Worm (Caenorhabditis elegans) whole organism, L3 larva: Measurements from ENCODE around the gene F14H3.12.

Source experiments
- R02D3.7 ChIP-seq: fragments of 150-350 bp; optimal IDR thresholded peaks from 2 replicates; lab custom pipeline; 2014; ENCODE audit warnings: missing biosample characterization, missing genetic modification characterization
- ZK546.5 ChIP-seq: sonication (generic microtip); optimal IDR thresholded peaks from 2 replicates; lab custom pipeline; 2017; ENCODE audit warnings: missing biosample characterization, missing genetic modification characterization
- aly-2 ChIP-seq: fragments of 150-350 bp; optimal IDR thresholded peaks from 2 replicates; lab custom pipeline; 2014; ENCODE audit warnings: missing biosample characterization, missing genetic modification characterization
- ama-1 ChIP-seq: fragments of 150-350 bp; optimal IDR thresholded peaks from 2 replicates; lab custom pipeline; 2018
- ceh-16 ChIP-seq: sonication (generic microtip); optimal IDR thresholded peaks from 2 replicates; lab custom pipeline; 2017; ENCODE audit warnings: missing biosample characterization, missing genetic modification characterization
- daf-12 ChIP-seq: fragments of 150-350 bp; optimal IDR thresholded peaks from 2 replicates; lab custom pipeline; 2014; ENCODE audit warnings: missing biosample characterization, missing genetic modification reagents, missing genetic modification characterization
- egl-27 ChIP-seq: sonication (generic microtip); optimal IDR thresholded peaks from 4 replicates; lab custom pipeline; 2017; ENCODE audit warnings: missing biosample characterization, missing genetic modification reagents, missing genetic modification characterization
- elt-1 ChIP-seq: fragments of 150-350 bp; optimal IDR thresholded peaks from 2 replicates; lab custom pipeline; 2014; ENCODE audit warnings: missing biosample characterization, missing genetic modification characterization
- elt-2 ChIP-seq: sonication (generic microtip); optimal IDR thresholded peaks from 2 replicates; lab custom pipeline; 2016; ENCODE audit warnings: missing genetic modification reagents, mild to moderate bottlenecking, missing genetic modification characterization, missing compliant biosample characterization
- eor-1 ChIP-seq, 2 experiments: fragments of 150-350 bp; optimal IDR thresholded peaks; 2 replicates each; lab custom pipeline; 2014 to 2018; ENCODE audit warnings: missing biosample characterization in 2 of 2, missing genetic modification characterization in 2 of 2
- fkh-10 ChIP-seq: sonication (generic microtip); optimal IDR thresholded peaks from 2 replicates; lab custom pipeline; 2017; ENCODE audit warnings: missing biosample characterization, missing genetic modification reagents, missing genetic modification characterization
- fos-1 ChIP-seq: fragments of 150-350 bp; optimal IDR thresholded peaks from 2 replicates; lab custom pipeline; 2014; ENCODE audit warnings: missing biosample characterization, missing genetic modification characterization
- lin-15B ChIP-seq: fragments of 150-350 bp; optimal IDR thresholded peaks from 2 replicates; lab custom pipeline; 2014; ENCODE audit warnings: missing biosample characterization, missing genetic modification characterization
- lin-39 ChIP-seq: fragments of 150-350 bp; optimal IDR thresholded peaks from 2 replicates; lab custom pipeline; 2018; ENCODE audit warnings: missing biosample characterization, missing genetic modification reagents, missing genetic modification characterization
- lsy-12 ChIP-seq: sonication (generic microtip); optimal IDR thresholded peaks from 2 replicates; lab custom pipeline; 2016; ENCODE audit warnings: mild to moderate bottlenecking, missing genetic modification characterization, missing compliant biosample characterization
- mdl-1 ChIP-seq: fragments of 150-350 bp; optimal IDR thresholded peaks from 2 replicates; lab custom pipeline; 2014; ENCODE audit warnings: missing biosample characterization, missing genetic modification characterization
- mml-1 ChIP-seq: fragments of 150-350 bp; sonication (generic microtip); optimal IDR thresholded peaks from 3 replicates; lab custom pipeline; 2014; ENCODE audit warnings: missing biosample characterization, missing genetic modification characterization
- nfya-1 ChIP-seq: sonication (generic microtip); optimal IDR thresholded peaks from 2 replicates; lab custom pipeline; 2017; ENCODE audit warnings: missing genetic modification characterization, mild to moderate bottlenecking, missing compliant biosample characterization, antibody characterized with exemption, moderate library complexity; ENCODE audit not compliant: insufficient read depth
- nhr-11 ChIP-seq: fragments of 150-350 bp; optimal IDR thresholded peaks from 2 replicates; lab custom pipeline; 2014; ENCODE audit warnings: missing biosample characterization, missing genetic modification characterization
- nhr-12 ChIP-seq: fragments of 150-350 bp; optimal IDR thresholded peaks from 2 replicates; lab custom pipeline; 2014; ENCODE audit warnings: missing biosample characterization, missing genetic modification characterization
- nhr-23 ChIP-seq: fragments of 150-350 bp; optimal IDR thresholded peaks from 2 replicates; lab custom pipeline; 2014; ENCODE audit warnings: missing biosample characterization, missing genetic modification reagents, missing genetic modification characterization
- nhr-237 ChIP-seq: fragments of 150-350 bp; optimal IDR thresholded peaks from 2 replicates; lab custom pipeline; 2014; ENCODE audit warnings: missing biosample characterization, missing genetic modification characterization
- nhr-25 ChIP-seq: sonication (generic microtip); optimal IDR thresholded peaks from 2 replicates; lab custom pipeline; 2017; ENCODE audit warnings: missing biosample characterization, missing genetic modification characterization
- nhr-28 ChIP-seq: fragments of 150-350 bp; optimal IDR thresholded peaks from 2 replicates; lab custom pipeline; 2014; ENCODE audit warnings: missing biosample characterization, missing genetic modification characterization
- nhr-43 ChIP-seq: sonication (generic microtip); optimal IDR thresholded peaks from 2 replicates; lab custom pipeline; 2016; ENCODE audit warnings: mild to moderate bottlenecking, missing genetic modification characterization, missing compliant biosample characterization; ENCODE audit not compliant: poor library complexity, severe bottlenecking
- pha-4 ChIP-seq: fragments of 150-350 bp; optimal IDR thresholded peaks from 2 replicates; lab custom pipeline; 2014; ENCODE audit warnings: missing biosample characterization, missing genetic modification reagents, missing genetic modification characterization
- pqm-1 ChIP-seq: fragments of 150-350 bp; optimal IDR thresholded peaks from 2 replicates; lab custom pipeline; 2017; ENCODE audit warnings: missing biosample characterization, missing genetic modification characterization, inconsistent platforms
- tbx-2 ChIP-seq: sonication (generic microtip); optimal IDR thresholded peaks from 2 replicates; lab custom pipeline; 2016; ENCODE audit warnings: mild to moderate bottlenecking, missing genetic modification characterization, missing compliant biosample characterization
- unc-39 ChIP-seq: sonication (generic microtip); optimal IDR thresholded peaks from 4 replicates; lab custom pipeline; 2017; ENCODE audit warnings: missing biosample characterization, missing genetic modification characterization
- unc-62 ChIP-seq: fragments of 150-350 bp; sonication (generic microtip); optimal IDR thresholded peaks from 4 replicates; lab custom pipeline; 2014; ENCODE audit warnings: missing biosample characterization, missing genetic modification reagents, missing genetic modification characterization
- zag-1 ChIP-seq: fragments of 150-350 bp; optimal IDR thresholded peaks from 2 replicates; lab custom pipeline; 2014; ENCODE audit warnings: missing biosample characterization, missing genetic modification characterization
- ztf-4 ChIP-seq: fragments of 150-350 bp; optimal IDR thresholded peaks from 2 replicates; lab custom pipeline; 2014; ENCODE audit warnings: missing biosample characterization, missing genetic modification characterization

The F14H3.12 gene

ce11 chrV:16036166-16036565, 39.0 kb downstream of the F14H3.12 start, which contains the start of gene T10C6.10:
TSS of gene T10C6.10 (plus strand) at chrV:16036413.
- no peak for TF ChIP-seq elt-1 (tag; lab: Kevin White, UChicago)
- TF ChIP-seq elt-2 (tag; lab: Kevin White, UChicago) = no peak
- no peak for TF ChIP-seq ztf-4 (tag; lab: Kevin White, UChicago)
- TF ChIP-seq ZK546.5 = no peak
- TF ChIP-seq egl-27 (tag; lab: Kevin White, UChicago) = no peak
- no peak for TF ChIP-seq pha-4 (tag; lab: Kevin White, UChicago)
- no peak for TF ChIP-seq mdl-1 (tag; lab: Kevin White, UChicago)
- no peak for TF ChIP-seq mml-1
- no peak for TF ChIP-seq unc-62
- no peak for TF ChIP-seq nhr-11 (tag; lab: Kevin White, UChicago)
- no peak for TF ChIP-seq ceh-16 (tag; lab: Kevin White, UChicago)
- TF ChIP-seq aly-2 (tag; lab: Kevin White, UChicago) = no peak
- no peak for TF ChIP-seq nhr-12 (tag; lab: Kevin White, UChicago)
- no peak for TF ChIP-seq tbx-2
- no peak for TF ChIP-seq unc-39 (tag; lab: Kevin White, UChicago)
- TF ChIP-seq nfya-1 (tag; lab: Kevin White, UChicago) = no peak
- no peak for TF ChIP-seq fos-1 (tag; lab: Kevin White, UChicago)
- no peak for TF ChIP-seq fkh-10 (GFP tag; lab: Kevin White, UChicago)
- TF ChIP-seq nhr-28 (tag; lab: Kevin White, UChicago) = no peak

DNA sequence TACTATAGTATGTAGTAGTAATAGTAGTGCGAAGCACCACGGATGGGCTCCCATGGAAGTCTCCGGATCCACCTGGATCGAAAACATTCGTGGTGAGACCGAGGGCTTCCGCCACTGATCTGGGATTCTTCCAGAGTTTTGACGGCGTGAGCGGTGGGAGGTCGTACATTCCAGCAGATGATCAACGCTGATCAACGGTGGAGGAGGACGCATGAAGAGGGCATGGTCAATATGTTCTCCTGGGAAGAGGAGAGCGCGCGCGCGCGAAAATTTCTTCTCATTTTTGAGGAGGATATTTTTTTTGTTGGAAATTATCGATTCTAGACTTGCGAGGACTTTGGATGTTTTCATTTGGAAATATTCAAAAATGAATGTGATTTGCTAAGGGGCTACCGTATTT, 41.6 kb downstream of the F14H3.12 start:
- TF ChIP-seq ZK546.5 (no peak), pqm-1 (tag; lab: Kevin White, UChicago) (no peak), nhr-237 (tag; lab: Kevin White, UChicago) (no peak), unc-62 (no peak), nhr-11 (tag; lab: Kevin White, UChicago) (no peak), nhr-43 (tag; lab: Kevin White, UChicago) (no peak), zag-1 (tag; lab: Kevin White, UChicago) (no peak), aly-2 (tag; lab: Kevin White, UChicago) (no peak), nhr-23 (tag; lab: Kevin White, UChicago) (no peak), mml-1 (no peak), lin-15B (tag; lab: Kevin White, UChicago) (no peak)

- TF ChIP-seq daf-12 (tag; lab: Kevin White, UChicago) (no peak), lin-15B (tag; lab: Kevin White, UChicago) (no peak), R02D3.7 (no peak), ama-1 (lab: Kevin White, UChicago) (no peak)
Measured at ce11 chrV:16032761-16033160, 42.4 kb downstream of the F14H3.12 start, which contains the start of gene T10C6.16. TSS of gene T10C6.16 (minus strand) at chrV:16033005.

DNA sequence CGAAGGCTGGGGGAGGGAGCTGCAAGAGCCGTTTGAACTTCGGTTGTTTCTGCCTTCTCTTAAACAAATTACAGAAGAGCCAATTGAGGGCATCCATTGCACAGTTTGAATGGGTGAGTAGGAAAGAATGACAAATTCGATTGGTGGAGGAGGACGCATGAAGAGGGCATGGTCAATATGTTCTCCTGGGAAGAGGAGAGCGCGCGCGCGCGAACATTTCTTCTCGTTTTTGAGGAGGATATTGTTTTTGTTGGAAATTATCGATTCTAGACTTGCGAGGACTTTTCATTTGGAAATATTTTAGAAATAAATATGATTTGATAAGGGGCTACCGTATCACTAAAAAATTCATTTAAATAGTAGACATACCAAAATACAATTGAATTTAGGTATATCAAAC, 43.6 kb downstream of the F14H3.12 start, which contains the start of gene T10C6.7:
TSS of gene T10C6.7 (minus strand) at position 143 of the 400 bp plus-strand sequence.
- no peak for TF ChIP-seq lsy-12 (tag; lab: Kevin White, UChicago)
- no peak for TF ChIP-seq unc-39 (tag; lab: Kevin White, UChicago)
- no peak for TF ChIP-seq pqm-1 (tag; lab: Kevin White, UChicago)
- no peak for TF ChIP-seq lin-15B (tag; lab: Kevin White, UChicago)
- TF ChIP-seq mdl-1 (tag; lab: Kevin White, UChicago) = no peak
- TF ChIP-seq pha-4 (tag; lab: Kevin White, UChicago) = no peak
- TF ChIP-seq, all 47 proteins: peak for 0

- TF ChIP-seq nhr-25 (tag; lab: Kevin White, UChicago) (no peak), eor-1 (tag; optimal IDR thresholded peaks at IDR 0.05; lab: Kevin White, UChicago) (no peak), lin-39 (tag; lab: Kevin White, UChicago) (no peak), nhr-11 (tag; lab: Kevin White, UChicago) (no peak), mml-1 (no peak), aly-2 (tag; lab: Kevin White, UChicago) (no peak), egl-27 (tag; lab: Kevin White, UChicago) (no peak), mdl-1 (tag; lab: Kevin White, UChicago) (no peak)
Measured at ce11 chrV:16029237-16029636, 45.9 kb downstream of the F14H3.12 start.
